Fruit fly (Drosophila melanogaster) whole organism, prepupa: ENCODE measurements around the gene tos.

Experiments
- CG10631 ChIP-seq: fragments of 200-800 bp; sonication (Bioruptor generic); optimal IDR thresholded peaks from 2 replicates; lab custom pipeline; 2016; ENCODE audit warnings: missing biosample characterization, missing genetic modification characterization
- CG10669 ChIP-seq: fragments of 200-800 bp; sonication (Bioruptor generic); optimal IDR thresholded peaks from 3 replicates; lab custom pipeline; 2018; ENCODE audit warnings: missing biosample characterization, mild to moderate bottlenecking, missing genetic modification characterization, moderate library complexity
- CG11294 ChIP-seq: fragments of 200-800 bp; sonication (Bioruptor generic); IDR thresholded peaks from 2 replicates; pipeline ENCODE4 v1.3.6; 2022; ENCODE audit warnings: missing biosample characterization, missing genetic modification characterization
- CG11762 ChIP-seq: fragments of 200-800 bp; sonication (Bioruptor generic); optimal IDR thresholded peaks from 3 replicates; lab custom pipeline; 2016; ENCODE audit warnings: missing biosample characterization, missing genetic modification characterization; ENCODE audit not compliant: insufficient read depth
- CG11902 ChIP-seq: fragments of 200-800 bp; sonication (Bioruptor generic); optimal IDR thresholded peaks from 3 replicates; lab custom pipeline; 2016; ENCODE audit warnings: missing biosample characterization, missing genetic modification characterization
- CG1621 ChIP-seq: fragments of 200-800 bp; sonication (Bioruptor generic); optimal IDR thresholded peaks from 3 replicates; lab custom pipeline; 2018; ENCODE audit warnings: missing biosample characterization, mild to moderate bottlenecking, missing genetic modification characterization
- CG16779 ChIP-seq: fragments of 200-800 bp; sonication (Bioruptor generic); optimal IDR thresholded peaks from 3 replicates; lab custom pipeline; 2017; ENCODE audit warnings: missing biosample characterization, mild to moderate bottlenecking, missing genetic modification characterization
- CG3032 ChIP-seq: fragments of 200-800 bp; optimal IDR thresholded peaks from 2 replicates; lab custom pipeline; 2019; ENCODE audit warnings: missing biosample characterization, mild to moderate bottlenecking, missing genetic modification characterization, moderate library complexity
- CG31627 ChIP-seq: fragments of 200-800 bp; sonication (Bioruptor generic); optimal IDR thresholded peaks from 3 replicates; lab custom pipeline; 2016; ENCODE audit warnings: missing biosample characterization, missing genetic modification characterization
- CG32006 ChIP-seq: fragments of 200-800 bp; sonication (Bioruptor generic); optimal IDR thresholded peaks from 3 replicates; lab custom pipeline; 2017; ENCODE audit warnings: missing biosample characterization, mild to moderate bottlenecking, missing genetic modification characterization
- CG34406 ChIP-seq: fragments of 200-800 bp; sonication (Bioruptor generic); optimal IDR thresholded peaks from 3 replicates; lab custom pipeline; 2016; ENCODE audit warnings: missing biosample characterization, missing genetic modification characterization
- CG3919 ChIP-seq: fragments of 200-800 bp; sonication (Bioruptor generic); optimal IDR thresholded peaks from 3 replicates; lab custom pipeline; 2016; ENCODE audit warnings: missing biosample characterization, missing genetic modification characterization
- CG4318 ChIP-seq: fragments of 200-800 bp; sonication (Bioruptor generic); optimal IDR thresholded peaks from 3 replicates; lab custom pipeline; 2017; ENCODE audit warnings: missing biosample characterization, mild to moderate bottlenecking, missing genetic modification characterization
- CG6163 ChIP-seq: fragments of 200-800 bp; sonication (Bioruptor generic); IDR thresholded peaks from 3 replicates; pipeline ENCODE4 v1.3.6; 2022; ENCODE audit warnings: missing biosample characterization, missing genetic modification characterization
- CG6276 ChIP-seq: fragments of 200-800 bp; sonication (Bioruptor generic); optimal IDR thresholded peaks from 2 replicates; lab custom pipeline; 2017; ENCODE audit warnings: missing biosample characterization, mild to moderate bottlenecking, missing genetic modification characterization
- CG6792 ChIP-seq: fragments of 200-800 bp; sonication (Bioruptor generic); optimal IDR thresholded peaks from 3 replicates; lab custom pipeline; 2016; ENCODE audit warnings: missing biosample characterization, missing genetic modification characterization
- CG6854 ChIP-seq: fragments of 200-800 bp; sonication (Bioruptor generic); optimal IDR thresholded peaks from 2 replicates; lab custom pipeline; 2017; ENCODE audit warnings: missing biosample characterization, mild to moderate bottlenecking, missing genetic modification characterization
- CG7368 ChIP-seq: fragments of 200-800 bp; sonication (Bioruptor generic); optimal IDR thresholded peaks from 3 replicates; lab custom pipeline; 2016; ENCODE audit warnings: missing biosample characterization, missing genetic modification characterization
- CG8119 ChIP-seq: fragments of 200-800 bp; sonication (Bioruptor generic); IDR thresholded peaks from 3 replicates; pipeline ENCODE4 v1.3.6; 2022; ENCODE audit warnings: missing biosample characterization, missing genetic modification characterization
- CG8319 ChIP-seq: fragments of 200-800 bp; sonication (Bioruptor generic); optimal IDR thresholded peaks from 3 replicates; lab custom pipeline; 2016; ENCODE audit warnings: missing biosample characterization, missing genetic modification characterization
- CG9139 ChIP-seq: fragments of 200-800 bp; sonication (Bioruptor generic); optimal IDR thresholded peaks from 3 replicates; lab custom pipeline; 2017; ENCODE audit warnings: missing biosample characterization, mild to moderate bottlenecking, missing genetic modification characterization
- Eip75B ChIP-seq: fragments of 200-800 bp; sonication (Bioruptor generic); optimal IDR thresholded peaks from 3 replicates; lab custom pipeline; 2016; ENCODE audit warnings: missing biosample characterization, missing genetic modification characterization
- Eip78C ChIP-seq: fragments of 200-800 bp; sonication (Bioruptor generic); peaks from one replicate; lab custom pipeline; 2016; ENCODE audit warnings: missing biosample characterization, missing genetic modification characterization
- Eip93F ChIP-seq: fragments of 200-800 bp; sonication (Bioruptor generic); optimal IDR thresholded peaks from 2 replicates; lab custom pipeline; 2016; ENCODE audit warnings: missing biosample characterization, mild to moderate bottlenecking, missing genetic modification characterization
- Ets21C ChIP-seq: fragments of 200-800 bp; sonication (Bioruptor generic); optimal IDR thresholded peaks from 3 replicates; lab custom pipeline; 2016; ENCODE audit warnings: missing biosample characterization, missing genetic modification characterization
- Ets96B ChIP-seq: fragments of 200-800 bp; optimal IDR thresholded peaks from 2 replicates; lab custom pipeline; 2019; ENCODE audit warnings: missing biosample characterization, mild to moderate bottlenecking, missing genetic modification characterization, moderate library complexity
- Hr38 ChIP-seq: sonication (Bioruptor generic); optimal IDR thresholded peaks from 2 replicates; lab custom pipeline; 2016; ENCODE audit warnings: missing biosample characterization, missing genetic modification characterization
- Hr39 ChIP-seq: fragments of 200-800 bp; sonication (Bioruptor generic); optimal IDR thresholded peaks from 2 replicates; lab custom pipeline; 2016; ENCODE audit warnings: missing biosample characterization, missing genetic modification characterization
- Hr4 ChIP-seq: fragments of 200-800 bp; sonication (Bioruptor generic); optimal IDR thresholded peaks from 3 replicates; lab custom pipeline; 2016; ENCODE audit warnings: missing biosample characterization, missing genetic modification characterization
- Met ChIP-seq: fragments of 200-800 bp; sonication (Bioruptor generic); optimal IDR thresholded peaks from 3 replicates; lab custom pipeline; 2016; ENCODE audit warnings: missing biosample characterization, missing genetic modification characterization
- OdsH ChIP-seq: fragments of 200-800 bp; sonication (Bioruptor generic); optimal IDR thresholded peaks from 3 replicates; lab custom pipeline; 2016; ENCODE audit warnings: missing biosample characterization, missing genetic modification characterization
- Smox ChIP-seq: fragments of 200-800 bp; sonication (Bioruptor generic); optimal IDR thresholded peaks from 3 replicates; lab custom pipeline; 2016; ENCODE audit warnings: missing biosample characterization, missing genetic modification characterization
- Sox102F ChIP-seq: fragments of 200-800 bp; sonication (Bioruptor generic); optimal IDR thresholded peaks from 2 replicates; lab custom pipeline; 2016; ENCODE audit warnings: missing biosample characterization, mild to moderate bottlenecking, missing genetic modification characterization
- Sox14 ChIP-seq: fragments of 200-800 bp; sonication (Bioruptor generic); optimal IDR thresholded peaks from 3 replicates; lab custom pipeline; 2016; ENCODE audit warnings: missing biosample characterization, missing genetic modification characterization
- Sox15 ChIP-seq: fragments of 200-800 bp; sonication (Bioruptor generic); optimal IDR thresholded peaks from 3 replicates; lab custom pipeline; 2016; ENCODE audit warnings: missing biosample characterization, missing genetic modification characterization
- achi ChIP-seq: fragments of 200-800 bp; sonication (Bioruptor generic); optimal IDR thresholded peaks from 3 replicates; lab custom pipeline; 2016; ENCODE audit warnings: missing biosample characterization, missing genetic modification characterization
- cyc ChIP-seq: fragments of 200-800 bp; sonication (Bioruptor generic); optimal IDR thresholded peaks from 3 replicates; lab custom pipeline; 2016; ENCODE audit warnings: missing biosample characterization, missing genetic modification characterization
- dac ChIP-seq: fragments of 200-800 bp; sonication (Bioruptor generic); optimal IDR thresholded peaks from 2 replicates; lab custom pipeline; 2017; ENCODE audit warnings: missing biosample characterization, mild to moderate bottlenecking, missing genetic modification characterization
- dsx ChIP-seq: fragments of 200-800 bp; optimal IDR thresholded peaks from 3 replicates; lab custom pipeline; 2019; ENCODE audit warnings: missing biosample characterization, mild to moderate bottlenecking, missing genetic modification characterization, moderate library complexity; ENCODE audit not compliant: poor library complexity, severe bottlenecking
- eg ChIP-seq: fragments of 200-800 bp; sonication (Bioruptor generic); IDR thresholded peaks from 3 replicates; pipeline ENCODE4 v1.3.6; 2022; ENCODE audit warnings: missing biosample characterization, missing genetic modification characterization
- esn ChIP-seq: fragments of 200-800 bp; sonication (Bioruptor generic); optimal IDR thresholded peaks from 2 replicates; lab custom pipeline; 2016; ENCODE audit warnings: missing biosample characterization, mild to moderate bottlenecking, missing genetic modification characterization, moderate library complexity
- fd59A ChIP-seq: fragments of 200-800 bp; sonication (Bioruptor generic); optimal IDR thresholded peaks from 2 replicates; lab custom pipeline; 2017; ENCODE audit warnings: missing biosample characterization, mild to moderate bottlenecking, missing genetic modification characterization, missing genetic modification reagents
- fd85E ChIP-seq: fragments of 200-800 bp; sonication (Bioruptor generic); optimal IDR thresholded peaks from 3 replicates; lab custom pipeline; 2016; ENCODE audit warnings: missing biosample characterization, missing genetic modification characterization
- fkh ChIP-seq: fragments of 200-800 bp; sonication (Bioruptor generic); optimal IDR thresholded peaks from 3 replicates; lab custom pipeline; 2017; ENCODE audit warnings: missing biosample characterization, mild to moderate bottlenecking, missing genetic modification characterization, moderate library complexity
- net ChIP-seq: fragments of 200-800 bp; sonication (Bioruptor generic); optimal IDR thresholded peaks from 3 replicates; lab custom pipeline; 2016; ENCODE audit warnings: missing biosample characterization, missing genetic modification characterization
- pdm3 ChIP-seq: fragments of 200-800 bp; sonication (Bioruptor generic); optimal IDR thresholded peaks from 3 replicates; lab custom pipeline; 2016; ENCODE audit warnings: missing biosample characterization, missing genetic modification characterization
- salr ChIP-seq, 2 experiments: fragments of 200-800 bp; sonication (Bioruptor generic); optimal IDR thresholded peaks; 3 replicates each; lab custom pipeline; 2016 to 2018; ENCODE audit warnings: missing biosample characterization in 2 of 2, missing genetic modification characterization in 2 of 2, mild to moderate bottlenecking in 1 of 2
- spab ChIP-seq: fragments of 200-800 bp; sonication (Bioruptor generic); optimal IDR thresholded peaks from 2 replicates; lab custom pipeline; 2017; ENCODE audit warnings: missing biosample characterization, mild to moderate bottlenecking, missing genetic modification characterization, missing genetic modification reagents
- ss ChIP-seq, 2 experiments: fragments of 200-800 bp; sonication (Bioruptor generic); optimal IDR thresholded peaks; 2 replicates in 1 of 2; 3 replicates in 1 of 2; lab custom pipeline; 2017 to 2018; ENCODE audit warnings: mild to moderate bottlenecking in 2 of 2, missing biosample characterization in 2 of 2, missing genetic modification characterization in 2 of 2, moderate library complexity in 1 of 2
- svp ChIP-seq: fragments of 200-800 bp; sonication (Bioruptor generic); peaks from one replicate; lab custom pipeline; 2016; ENCODE audit warnings: missing biosample characterization, missing genetic modification characterization
- topi ChIP-seq: fragments of 200-800 bp; sonication (Bioruptor generic); optimal IDR thresholded peaks from 3 replicates; lab custom pipeline; 2016; ENCODE audit warnings: missing biosample characterization, missing genetic modification characterization
- vri ChIP-seq: fragments of 200-800 bp; sonication (Bioruptor generic); optimal IDR thresholded peaks from 3 replicates; lab custom pipeline; 2016; ENCODE audit warnings: missing biosample characterization, mild to moderate bottlenecking, missing genetic modification characterization

Gene tos

dm6 chr2L:18665952-18666606 lies 15.8 kb downstream of the tos start:
- TF ChIP-seq cyc (GFP tag; lab: Kevin White, UChicago) (peak; percentile 68), esn (no peak), CG3919 (peak; percentile 67), net (GFP tag; lab: Kevin White, UChicago) (no peak), CG6163 (GFP tag; lab: Robert Waterston, UW) (no peak), Hr38 (GFP tag; lab: Kevin White, UChicago) (no peak), Eip93F (no peak), CG34406 (GFP tag; lab: Kevin White, UChicago) (no peak), CG3032 (no peak), Sox14 (GFP tag; lab: Kevin White, UChicago) (no peak), Smox (GFP tag; lab: Kevin White, UChicago) (no peak), CG31627 (GFP tag; lab: Kevin White, UChicago) (peak; percentile 54), Sox15 (GFP tag; lab: Kevin White, UChicago) (no peak), CG7368 (GFP tag; lab: Kevin White, UChicago) (no peak), CG16779 (no peak), CG6854 (GFP tag; lab: Kevin White, UChicago) (no peak), CG6792 (GFP tag; lab: Kevin White, UChicago) (no peak), eg (GFP tag; lab: Robert Waterston, UW) (no peak), fd59A (GFP tag; lab: Kevin White, UChicago) (no peak), spab (GFP tag; lab: Kevin White, UChicago) (no peak), OdsH (peak; percentile 50), achi (GFP tag; lab: Kevin White, UChicago) (no peak), CG10669 (GFP tag; lab: Kevin White, UChicago) (peak; percentile 3), Sox102F (GFP tag; lab: Kevin White, UChicago) (no peak), fd85E (GFP tag; lab: Kevin White, UChicago) (no peak), svp (GFP tag; lab: Kevin White, UChicago) (peak; percentile 41), CG11762 (GFP tag; lab: Kevin White, UChicago) (no peak), salr (GFP tag; optimal IDR thresholded peaks at IDR 0.05; lab: Kevin White, UChicago) (peak in 1 of 2 experiments; percentile 45), Eip75B (GFP tag; lab: Kevin White, UChicago) (no peak), Met (GFP tag; lab: Kevin White, UChicago) (no peak), CG1621 (no peak), vri (GFP tag; lab: Kevin White, UChicago) (no peak), CG10631 (GFP tag; lab: Kevin White, UChicago) (peak; percentile 28), CG11902 (GFP tag; lab: Kevin White, UChicago) (no peak), topi (GFP tag; lab: Kevin White, UChicago) (no peak), CG32006 (GFP tag; lab: Kevin White, UChicago) (no peak), CG11294 (GFP tag; lab: Robert Waterston, UW) (no peak), Eip78C (GFP tag; lab: Kevin White, UChicago) (peak; percentile 64), CG8119 (GFP tag; lab: Robert Waterston, UW) (no peak), Hr39 (GFP tag; lab: Kevin White, UChicago) (peak; percentile 35), CG8319 (GFP tag; lab: Kevin White, UChicago) (no peak), pdm3 (no peak), dsx (GFP tag; lab: Kevin White, UChicago) (no peak), CG4318 (GFP tag; lab: Kevin White, UChicago) (no peak), ss (GFP tag; optimal IDR thresholded peaks at IDR 0.05; lab: Kevin White, UChicago) (no peak), Ets96B (tag; lab: Kevin White, UChicago) (no peak), Ets21C (GFP tag; lab: Kevin White, UChicago) (peak; percentile 16), fkh (GFP tag; lab: Kevin White, UChicago) (peak; percentile 83), CG9139 (GFP tag; lab: Kevin White, UChicago) (no peak), dac (no peak), Hr4 (GFP tag; lab: Kevin White, UChicago) (peak; percentile 20), CG6276 (GFP tag; lab: Kevin White, UChicago) (no peak)
